Worm (Caenorhabditis elegans): ENCODE results near the gene gtap-2.
A peak's percentile ranks its signal among the peaks of the same experiment; 100 is the strongest.

Gene gtap-2

ce11 chrIII:9783133-9783590 lies 25.2 kb upstream of the gtap-2 start:
- TF ChIP-seq mab-5 (tag; optimal IDR thresholded peaks at IDR 0.05): no peak
- TF ChIP-seq mbf-1 (tag; optimal IDR thresholded peaks at IDR 0.05): no peak
- TF ChIP-seq ZK546.5 (tag; optimal IDR thresholded peaks at IDR 0.05): no peak
- no peak for TF ChIP-seq skn-1 (tag; optimal IDR thresholded peaks at IDR 0.05)
- no peak for TF ChIP-seq aly-2 (tag; optimal IDR thresholded peaks at IDR 0.05)
- TF ChIP-seq lin-13 (GFP tag; optimal IDR thresholded peaks at IDR 0.05): peak; percentile 57
- TF ChIP-seq sem-4 (tag; optimal IDR thresholded peaks at IDR 0.05): no peak
- TF ChIP-seq nhr-129 (tag; optimal IDR thresholded peaks at IDR 0.05): no peak
- no peak for TF ChIP-seq lin-11 (tag; optimal IDR thresholded peaks at IDR 0.05)
- TF ChIP-seq ceh-16 (tag; optimal IDR thresholded peaks at IDR 0.05): no peak
- TF ChIP-seq lsy-2 (tag; optimal IDR thresholded peaks at IDR 0.05): peak in 1 of 2 experiments; percentile 45
- peak; percentile 25 for TF ChIP-seq sma-3 (GFP tag; optimal IDR thresholded peaks at IDR 0.05)
- TF ChIP-seq zag-1 (tag; optimal IDR thresholded peaks at IDR 0.05): no peak
- no peak for TF ChIP-seq alr-1 (tag; optimal IDR thresholded peaks at IDR 0.05)
- peak; percentile 45 for TF ChIP-seq crh-2 (tag; optimal IDR thresholded peaks at IDR 0.05)
- TF ChIP-seq R02D3.7 (tag; optimal IDR thresholded peaks at IDR 0.05): no peak
- TF ChIP-seq sma-9 (GFP tag; optimal IDR thresholded peaks at IDR 0.05): peak; percentile 27
- TF ChIP-seq sma-9 (tag; optimal IDR thresholded peaks at IDR 0.05): no peak
- TF ChIP-seq F13H6.1 (tag; optimal IDR thresholded peaks at IDR 0.05): no peak
- TF ChIP-seq nhr-25 (tag; optimal IDR thresholded peaks at IDR 0.05): peak; percentile 44
- peak; percentile 47 for TF ChIP-seq nhr-21 (tag; optimal IDR thresholded peaks at IDR 0.05)
- peak; percentile 44 for TF ChIP-seq gmeb-1 (tag; optimal IDR thresholded peaks at IDR 0.05)
- no peak for TF ChIP-seq ama-1 (optimal IDR thresholded peaks at IDR 0.05)

- TF ChIP-seq nhr-237 (tag; optimal IDR thresholded peaks at IDR 0.05) (no peak), unc-39 (tag; optimal IDR thresholded peaks at IDR 0.05) (no peak), crh-2 (tag; optimal IDR thresholded peaks at IDR 0.05) (peak; percentile 84), fos-1 (tag; optimal IDR thresholded peaks at IDR 0.05) (peak; percentile 95)
These were observed 21.6 kb upstream of the gtap-2 start for ce11 chrIII:9786776-9787175.

- TF ChIP-seq lin-39 (tag; optimal IDR thresholded peaks at IDR 0.05) (no peak), dmd-4 (tag; optimal IDR thresholded peaks at IDR 0.05) (no peak), nhr-11 (tag; optimal IDR thresholded peaks at IDR 0.05) (no peak), nhr-10 (tag; optimal IDR thresholded peaks at IDR 0.05) (no peak), elt-3 (tag; optimal IDR thresholded peaks at IDR 0.05) (no peak), ztf-11 (tag; optimal IDR thresholded peaks at IDR 0.05) (no peak), lsy-2 (tag; optimal IDR thresholded peaks at IDR 0.05) (no peak), nhr-21 (tag; optimal IDR thresholded peaks at IDR 0.05) (no peak), sma-9 (GFP tag; optimal IDR thresholded peaks at IDR 0.05) (no peak), sma-9 (tag; optimal IDR thresholded peaks at IDR 0.05) (no peak), R02D3.7 (tag; optimal IDR thresholded peaks at IDR 0.05) (no peak), C34F6.9 (tag; optimal IDR thresholded peaks at IDR 0.05) (no peak), ceh-82 (tag; optimal IDR thresholded peaks at IDR 0.05) (no peak), lin-11 (tag; optimal IDR thresholded peaks at IDR 0.05) (no peak), nhr-129 (tag; optimal IDR thresholded peaks at IDR 0.05) (no peak), fos-1 (tag; optimal IDR thresholded peaks at IDR 0.05) (no peak), crh-2 (tag; optimal IDR thresholded peaks at IDR 0.05) (no peak)
These were observed 19.3 kb upstream of the gtap-2 start for ce11 chrIII:9789083-9789482.

- TF ChIP-seq nhr-25 (tag; optimal IDR thresholded peaks at IDR 0.05) (no peak), elt-3 (tag; optimal IDR thresholded peaks at IDR 0.05) (no peak), ztf-4 (tag; optimal IDR thresholded peaks at IDR 0.05) (no peak), ceh-16 (tag; optimal IDR thresholded peaks at IDR 0.05) (no peak), alr-1 (tag; optimal IDR thresholded peaks at IDR 0.05) (no peak)
These were observed 18.7 kb upstream of the gtap-2 start, which contains the start of gene R10E11.5 for ce11 chrIII:9789607-9790073. R10E11.5 (minus strand) TSS chrIII:9789657.

ce11 chrIII:9793592-9794417 lies 14.5 kb upstream of the gtap-2 start, which contains the start of the genes R10E11.9 and mcm-6:
R10E11.9 (minus strand) TSS chrIII:9793642.
mcm-6 (plus strand) TSS chrIII:9794367.
- TF ChIP-seq nhr-10 (tag; optimal IDR thresholded peaks at IDR 0.05) (no peak), mbf-1 (tag; optimal IDR thresholded peaks at IDR 0.05) (no peak), zag-1 (tag; optimal IDR thresholded peaks at IDR 0.05) (no peak), peb-1 (tag; optimal IDR thresholded peaks at IDR 0.05) (no peak), ama-1 (optimal IDR thresholded peaks at IDR 0.05) (no peak), blmp-1 (tag; optimal IDR thresholded peaks at IDR 0.05; ENCODE audit: insufficient read depth) (no peak), elt-3 (tag; optimal IDR thresholded peaks at IDR 0.05) (no peak), lsy-2 (tag; optimal IDR thresholded peaks at IDR 0.05) (peak in 1 of 2 experiments; percentile 20), unc-39 (tag; optimal IDR thresholded peaks at IDR 0.05) (no peak), gmeb-1 (tag; optimal IDR thresholded peaks at IDR 0.05) (peak; percentile 62), nhr-237 (tag; optimal IDR thresholded peaks at IDR 0.05) (no peak), aly-2 (tag; optimal IDR thresholded peaks at IDR 0.05) (no peak), nhr-23 (tag; optimal IDR thresholded peaks at IDR 0.05) (no peak), nhr-129 (tag; optimal IDR thresholded peaks at IDR 0.05) (no peak), mab-5 (tag; optimal IDR thresholded peaks at IDR 0.05) (no peak), unc-62 (GFP tag; optimal IDR thresholded peaks at IDR 0.05) (no peak), C34F6.9 (tag; optimal IDR thresholded peaks at IDR 0.05) (peak; percentile 16), Y55F3AM.14 (GFP tag; optimal IDR thresholded peaks at IDR 0.05) (no peak)

Data from whole organism, L2 larva.